Worm (Caenorhabditis elegans) whole organism, L1 larva: ENCODE measurements around the gene ecps-1.

Experiments used
- Y116A8C.19 ChIP-seq: sonication (generic microtip); optimal IDR thresholded peaks from 2 replicates; lab custom pipeline; 2016; ENCODE audit warnings: missing compliant biosample characterization, missing genetic modification characterization, borderline replicate concordance
- alr-1 ChIP-seq: fragments of 200-800 bp; sonication (Bioruptor generic); optimal IDR thresholded peaks from 2 replicates; lab custom pipeline; 2018; ENCODE audit warnings: borderline replicate concordance, mild to moderate bottlenecking, missing genetic modification characterization, missing compliant biosample characterization
- ceh-82 ChIP-seq, 3 experiments: fragments of 150-350 bp in 1 of 3; sonication (generic microtip) in 2 of 3; optimal IDR thresholded peaks; 2 replicates each; lab custom pipeline; 2014 to 2017; ENCODE audit warnings: missing biosample characterization in 3 of 3, missing genetic modification characterization in 3 of 3
- efl-1 ChIP-seq, 4 experiments: fragments of 150-350 bp; optimal IDR thresholded peaks in 3 of 4; peaks in 1 of 4; 1 replicate in 1 of 4; 2 replicates in 3 of 4; lab custom pipeline; 2014; ENCODE audit warnings: missing biosample characterization in 2 of 4, missing genetic modification characterization in 2 of 4, missing genetic modification reagents in 2 of 4
- jun-1 ChIP-seq: fragments of 150-350 bp; optimal IDR thresholded peaks from 2 replicates; lab custom pipeline; 2014; ENCODE audit warnings: missing biosample characterization, missing genetic modification reagents, missing genetic modification characterization
- lin-15B ChIP-seq: fragments of 150-350 bp; sonication (generic microtip); optimal IDR thresholded peaks from 3 replicates; lab custom pipeline; 2014; ENCODE audit warnings: missing biosample characterization, missing genetic modification characterization
- lir-3 ChIP-seq: sonication (generic microtip); optimal IDR thresholded peaks from 2 replicates; lab custom pipeline; 2016; ENCODE audit warnings: mild to moderate bottlenecking, missing genetic modification characterization, moderate library complexity, missing compliant biosample characterization; ENCODE audit not compliant: poor library complexity
- nhr-11 ChIP-seq: fragments of 150-350 bp; optimal IDR thresholded peaks from 2 replicates; lab custom pipeline; 2014; ENCODE audit warnings: missing biosample characterization, missing genetic modification characterization
- pqm-1 ChIP-seq: sonication (generic microtip); optimal IDR thresholded peaks from 3 replicates; lab custom pipeline; 2017; ENCODE audit warnings: missing biosample characterization, missing genetic modification characterization
- zag-1 ChIP-seq: fragments of 150-350 bp; optimal IDR thresholded peaks from 2 replicates; lab custom pipeline; 2014; ENCODE audit warnings: missing biosample characterization, missing genetic modification characterization

ce11 chrIII:10469574-10470055, 9.3 kb upstream of the ecps-1 start, which contains the start of gene D2045.5:
- TF ChIP-seq lin-15B (tag; lab: Kevin White, UChicago) (no peak), lir-3 (tag; lab: Kevin White, UChicago) (no peak), jun-1 (no peak), nhr-11 (tag; lab: Kevin White, UChicago) (no peak), Y116A8C.19 (tag; lab: Kevin White, UChicago) (no peak), zag-1 (no peak), ceh-82 (tag; optimal IDR thresholded peaks at IDR 0.05; lab: Kevin White, UChicago) (no peak), alr-1 (tag; lab: Kevin White, UChicago) (no peak), efl-1 (optimal IDR thresholded peaks at IDR 0.05; lab: Kevin White, UChicago) (no peak), efl-1 (GFP tag; optimal IDR thresholded peaks at IDR 0.05 in 1 of 2; lab: Kevin White, UChicago) (no peak), pqm-1 (tag; lab: Kevin White, UChicago) (no peak)
